Worm (Caenorhabditis elegans): Measurements from ENCODE around the gene C17F4.8.

DNA sequence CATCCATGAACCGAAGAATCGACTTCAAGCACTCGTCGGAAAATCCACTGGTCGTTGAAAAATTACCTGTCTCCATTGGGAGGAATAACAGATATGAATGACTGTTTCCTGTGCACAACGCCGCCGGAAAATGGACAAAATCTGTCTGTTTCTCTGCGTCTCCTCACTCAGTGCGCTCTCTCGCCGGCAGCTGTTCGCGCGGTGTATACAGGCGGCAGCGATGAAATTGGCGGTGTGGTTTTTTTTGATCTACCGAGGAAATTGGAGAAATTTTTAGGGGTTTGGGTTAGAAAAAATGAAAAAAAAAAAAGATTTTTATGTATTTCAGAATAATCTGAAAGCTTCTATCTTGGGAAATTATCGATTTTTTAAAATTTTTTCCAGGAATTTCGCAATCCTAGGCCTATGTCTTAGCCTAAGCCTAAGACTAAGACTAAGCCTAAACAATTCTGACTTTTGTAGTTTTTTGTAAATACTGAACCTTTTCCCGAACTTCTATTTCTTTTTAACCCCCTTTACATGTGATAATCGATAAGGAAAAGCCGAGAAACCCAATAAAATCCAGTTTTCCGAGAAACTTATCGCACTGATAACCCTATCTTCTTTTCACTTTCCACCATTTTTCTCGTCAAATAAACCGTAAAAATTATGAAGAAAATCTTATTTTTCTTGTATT lies 13.6 kb upstream of the C17F4.8 start, which contains the start of the genes fbxc-50 and C17F4.2:
- TF ChIP-seq snpc-4 (tag; optimal IDR thresholded peaks at IDR 0.05) (no peak), nhr-77 (tag; optimal IDR thresholded peaks at IDR 0.05) (no peak)

Measured in whole organism, L1 larva.